Worm (Caenorhabditis elegans) whole organism, L4 larva: ENCODE data around the gene AH6.17.

ENCODE experiments used
- R02D3.7 ChIP-seq: fragments of 150-350 bp; sonication (generic microtip); optimal IDR thresholded peaks from 3 replicates; lab custom pipeline; 2014; ENCODE audit warnings: missing biosample characterization, missing genetic modification characterization
- ama-1 ChIP-seq: fragments of 150-350 bp; optimal IDR thresholded peaks from 2 replicates; lab custom pipeline; 2014; ENCODE audit warnings: inconsistent platforms, mixed read lengths
- lir-3 ChIP-seq: sonication (generic microtip); optimal IDR thresholded peaks from 2 replicates; lab custom pipeline; 2016; ENCODE audit warnings: mild to moderate bottlenecking, missing genetic modification characterization, missing compliant biosample characterization
- mdl-1 ChIP-seq, 2 experiments: fragments of 150-350 bp in 1 of 2; sonication (generic microtip) in 1 of 2; optimal IDR thresholded peaks; 2 replicates each; lab custom pipeline; 2014 to 2017; ENCODE audit warnings: missing biosample characterization in 2 of 2, missing genetic modification characterization in 2 of 2
- nhr-25 ChIP-seq: sonication (generic microtip); optimal IDR thresholded peaks from 2 replicates; lab custom pipeline; 2017; ENCODE audit warnings: missing genetic modification characterization, mild to moderate bottlenecking, missing compliant biosample characterization, antibody characterized with exemption, moderate library complexity, borderline replicate concordance; ENCODE audit not compliant: insufficient read depth
- unc-39 ChIP-seq: sonication (generic microtip); optimal IDR thresholded peaks from 2 replicates; lab custom pipeline; 2017; ENCODE audit warnings: missing biosample characterization, missing genetic modification characterization

DNA sequence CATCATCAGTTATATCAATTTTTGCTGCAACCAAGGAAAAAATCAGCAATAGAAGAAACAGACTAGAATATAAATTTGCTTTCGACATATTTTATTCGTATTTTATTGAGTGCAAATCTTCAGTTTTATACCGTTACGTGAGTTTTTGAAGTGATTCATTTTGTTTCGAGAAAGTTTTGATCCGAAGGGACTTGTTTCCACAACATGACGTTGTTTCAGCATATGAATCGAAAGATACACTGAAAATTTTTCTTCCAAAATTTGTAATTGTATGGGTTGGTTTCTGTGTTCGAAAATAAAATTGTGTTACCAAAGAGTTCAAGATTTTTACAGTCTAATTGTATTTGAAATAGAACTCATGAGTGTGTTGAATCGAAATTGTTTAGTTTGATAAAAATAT lies 43.0 kb upstream of the AH6.17 start, which contains the start of gene T19H5.7:
- TF ChIP-seq lir-3 (tag; lab: Kevin White, UChicago): no peak
- TF ChIP-seq mdl-1 (tag; optimal IDR thresholded peaks at IDR 0.05; lab: Kevin White, UChicago): no peak
- no peak for TF ChIP-seq R02D3.7
- TF ChIP-seq unc-39 (tag; lab: Kevin White, UChicago): no peak
- no peak for TF ChIP-seq ama-1 (lab: Kevin White, UChicago)
- TF ChIP-seq nhr-25: no peak
